Fruit fly (Drosophila melanogaster) S2 (cell line): ENCODE results near the gene Tsp66E.

Source experiments
- CG8478 ChIP-seq: fragments of >200 bp; optimal IDR thresholded peaks from 2 replicates; lab custom pipeline; 2018
- CTCF ChIP-seq, 2 experiments: fragments of >200 bp; optimal IDR thresholded peaks; 2 replicates each; lab custom pipeline; 2018

DNA sequence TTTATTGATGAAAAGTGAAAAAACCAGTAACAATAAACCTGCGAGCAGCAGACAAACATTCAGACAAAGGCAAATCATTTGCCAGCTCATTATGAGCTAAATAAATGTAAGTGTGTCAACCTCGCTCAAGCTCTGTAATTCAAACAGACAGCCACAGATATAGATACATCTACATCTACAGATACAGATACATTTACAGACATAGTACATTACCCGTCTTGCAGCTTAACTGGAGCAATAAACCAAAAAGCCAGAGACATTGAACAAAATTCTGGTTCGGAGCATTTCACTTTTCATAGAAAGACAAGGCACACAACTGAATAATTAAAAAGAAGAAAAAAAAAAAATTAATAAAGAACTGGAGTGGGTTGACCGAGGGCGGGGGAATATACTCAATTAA is 7.4 kb downstream of the Tsp66E start:
- TF ChIP-seq CTCF (optimal IDR thresholded peaks at IDR 0.05; lab: Kevin White, UChicago) (no peak), CG8478 (no peak)
